Fruit fly (Drosophila melanogaster) ovary, adult (tissue): Measurements from ENCODE around the gene aph-1.

Experiments
- CG17801 ChIP-seq: fragments of 200-800 bp; optimal IDR thresholded peaks from 2 replicates; lab custom pipeline; 2019; ENCODE audit warnings: missing biosample characterization, mild to moderate bottlenecking, missing genetic modification characterization, moderate library complexity; ENCODE audit not compliant: partially characterized antibody

aph-1 gene

dm6 chr2L:2755323-2755695 lies 10.7 kb upstream of the aph-1 start:
- no peak for TF ChIP-seq CG17801 (GFP tag; lab: Kevin White, UChicago)

- TF ChIP-seq CG17801 (GFP tag; lab: Kevin White, UChicago) = no peak
Measured at dm6 chr2L:2757930-2758556, 8.0 kb upstream of the aph-1 start.

- peak; percentile 92 for TF ChIP-seq CG17801 (GFP tag; lab: Kevin White, UChicago)
Measured at dm6 chr2L:2759654-2760053, 6.4 kb upstream of the aph-1 start, which contains the start of the genes HemK2, Snapin and Tnpo-SR. Gene HemK2 (minus strand): TSS chr2L:2759677. Gene Snapin (minus strand): TSS chr2L:2759677. Gene Tnpo-SR (plus strand): TSS chr2L:2759924.

- TF ChIP-seq CG17801 (GFP tag; lab: Kevin White, UChicago) = no peak
Measured at dm6 chr2L:2760288-2760687, 5.7 kb upstream of the aph-1 start.

dm6 chr2L:2767627-2768026 lies 1.6 kb downstream of the aph-1 start, which contains the start of the genes Taf10b and Taf10:
Gene Taf10b (minus strand): TSS chr2L:2767845.
Gene Taf10 (plus strand): TSS chr2L:2767890.
- TF ChIP-seq CG17801 (GFP tag; lab: Kevin White, UChicago) = peak; percentile 28

- TF ChIP-seq CG17801 (GFP tag; lab: Kevin White, UChicago) = peak; percentile 55
Measured at dm6 chr2L:2769476-2770185, 3.6 kb downstream of the aph-1 start, which contains the start of the genes colt and HINT1. Gene colt (minus strand): TSS chr2L:2770069. Gene HINT1 (plus strand): TSS chr2L:2770135.

- TF ChIP-seq CG17801 (GFP tag; lab: Kevin White, UChicago) = no peak
Measured at dm6 chr2L:2771676-2772075, 5.6 kb downstream of the aph-1 start, which contains the start of gene CG15399. Gene CG15399 (minus strand): TSS chr2L:2771776.

dm6 chr2L:2782790-2783189 lies 16.8 kb downstream of the aph-1 start:
- no peak for TF ChIP-seq CG17801 (GFP tag; lab: Kevin White, UChicago)

dm6 chr2L:2797186-2797585 lies 31.2 kb downstream of the aph-1 start:
- TF ChIP-seq CG17801 (GFP tag; lab: Kevin White, UChicago) = no peak

- no peak for TF ChIP-seq CG17801 (GFP tag; lab: Kevin White, UChicago)
Measured at dm6 chr2L:2799909-2800478, 34.0 kb downstream of the aph-1 start, which contains the start of gene Syt1. Gene Syt1 (minus strand): TSS chr2L:2799979.

- no peak for TF ChIP-seq CG17801 (GFP tag; lab: Kevin White, UChicago)
Measured at dm6 chr2L:2800956-2801776, 35.1 kb downstream of the aph-1 start.

dm6 chr2L:2802527-2802926 lies 36.5 kb downstream of the aph-1 start:
- TF ChIP-seq CG17801 (GFP tag; lab: Kevin White, UChicago) = no peak

- TF ChIP-seq CG17801 (GFP tag; lab: Kevin White, UChicago) = no peak
Measured at dm6 chr2L:2804634-2805311, 38.7 kb downstream of the aph-1 start, which contains the start of gene daw. Gene daw (plus strand): TSS chr2L:2805261.
